Worm (Caenorhabditis elegans): ENCODE results near the gene daao-1.

Gene daao-1

DNA sequence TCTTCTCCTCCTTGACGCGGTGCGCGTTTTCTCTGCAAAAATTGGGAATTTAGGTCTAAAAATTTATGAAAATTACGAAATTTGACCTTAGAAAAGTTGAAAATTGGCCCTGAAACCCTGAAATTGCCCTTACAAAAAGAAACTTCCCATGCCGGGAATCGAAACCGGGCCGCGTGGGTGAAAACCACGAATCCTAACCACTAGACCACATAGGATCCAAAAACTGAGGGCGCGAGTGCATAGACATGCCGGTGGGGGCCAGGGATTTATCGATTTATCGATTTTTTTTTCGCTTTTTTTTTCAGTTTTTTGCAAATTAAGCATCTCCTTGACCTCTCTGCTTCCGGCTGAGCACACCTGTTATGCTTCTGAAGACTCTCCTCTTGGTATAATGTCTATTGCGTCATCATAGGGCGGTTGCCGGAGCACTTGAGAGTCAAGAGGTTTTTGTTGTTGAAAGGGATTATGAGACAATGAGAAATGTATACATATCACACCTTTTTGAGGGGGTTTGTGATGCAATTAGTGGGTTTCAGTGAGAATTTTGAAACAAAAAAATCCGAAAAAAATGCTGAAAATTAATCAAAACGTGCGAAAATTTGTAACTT lies 25.8 kb downstream of the daao-1 start (continued):
- TF ChIP-seq snpc-4 (tag; optimal IDR thresholded peaks at IDR 0.05) (no peak), alr-1 (tag; optimal IDR thresholded peaks at IDR 0.05) (no peak), ama-1 (optimal IDR thresholded peaks at IDR 0.05) (no peak), F13H6.1 (tag; optimal IDR thresholded peaks at IDR 0.05) (peak; percentile 18), skn-1 (tag; optimal IDR thresholded peaks at IDR 0.05) (no peak), ztf-1 (GFP tag; conservative IDR thresholded peaks at IDR 0.05) (no peak)

- TF ChIP-seq sem-4 (tag; optimal IDR thresholded peaks at IDR 0.05), result peak; percentile 38
- peak; percentile 70 for TF ChIP-seq sma-9 (GFP tag; optimal IDR thresholded peaks at IDR 0.05)
- TF ChIP-seq sma-9 (tag; optimal IDR thresholded peaks at IDR 0.05), result no peak
- TF ChIP-seq lin-39 (tag; optimal IDR thresholded peaks at IDR 0.05), result no peak
- TF ChIP-seq nhr-129 (tag; optimal IDR thresholded peaks at IDR 0.05), result peak; percentile 62
- TF ChIP-seq skn-1 (tag; optimal IDR thresholded peaks at IDR 0.05), result no peak
- peak; percentile 0 for TF ChIP-seq ZK546.5 (tag; optimal IDR thresholded peaks at IDR 0.05)
- TF ChIP-seq mab-5 (tag; optimal IDR thresholded peaks at IDR 0.05), result peak; percentile 75
- TF ChIP-seq zag-1 (tag; optimal IDR thresholded peaks at IDR 0.05), result no peak
- TF ChIP-seq ztf-4 (tag; optimal IDR thresholded peaks at IDR 0.05), result no peak
- no peak for TF ChIP-seq nhr-10 (tag; optimal IDR thresholded peaks at IDR 0.05)
- peak; percentile 68 for TF ChIP-seq lin-11 (tag; optimal IDR thresholded peaks at IDR 0.05)
- no peak for TF ChIP-seq ceh-16 (tag; optimal IDR thresholded peaks at IDR 0.05)
- TF ChIP-seq egl-27 (tag; optimal IDR thresholded peaks at IDR 0.05), result peak; percentile 44
- TF ChIP-seq unc-62 (GFP tag; optimal IDR thresholded peaks at IDR 0.05), result no peak
- peak in 1 of 2 experiments; percentile 9 for TF ChIP-seq mdl-1 (tag; optimal IDR thresholded peaks at IDR 0.05)
- TF ChIP-seq nhr-237 (tag; optimal IDR thresholded peaks at IDR 0.05), result no peak
- TF ChIP-seq sma-3 (GFP tag; optimal IDR thresholded peaks at IDR 0.05), result peak; percentile 49
- peak; percentile 73 for TF ChIP-seq nhr-25 (tag; optimal IDR thresholded peaks at IDR 0.05)
- no peak for TF ChIP-seq peb-1 (tag; optimal IDR thresholded peaks at IDR 0.05)
- no peak for TF ChIP-seq Y55F3AM.14 (GFP tag; optimal IDR thresholded peaks at IDR 0.05)
- TF ChIP-seq unc-55 (GFP tag; optimal IDR thresholded peaks at IDR 0.05), result peak; percentile 86
- no peak for TF ChIP-seq ama-1 (optimal IDR thresholded peaks at IDR 0.05)
- TF ChIP-seq lsy-2 (tag; optimal IDR thresholded peaks at IDR 0.05), result peak; percentile 88 to 90
- no peak for TF ChIP-seq aly-2 (tag; optimal IDR thresholded peaks at IDR 0.05)
- no peak for TF ChIP-seq nhr-12 (tag; optimal IDR thresholded peaks at IDR 0.05)
- TF ChIP-seq nhr-6 (tag; optimal IDR thresholded peaks at IDR 0.05), result peak; percentile 12
- no peak for TF ChIP-seq mbf-1 (tag; optimal IDR thresholded peaks at IDR 0.05)
- TF ChIP-seq nhr-11 (tag; optimal IDR thresholded peaks at IDR 0.05), result no peak
- TF ChIP-seq blmp-1 (tag; optimal IDR thresholded peaks at IDR 0.05; ENCODE audit: insufficient read depth), result no peak
- TF ChIP-seq elt-1 (tag; optimal IDR thresholded peaks at IDR 0.05), result no peak
- TF ChIP-seq R02D3.7 (tag; optimal IDR thresholded peaks at IDR 0.05), result peak; percentile 27
- TF ChIP-seq alr-1 (tag; optimal IDR thresholded peaks at IDR 0.05), result no peak
- TF ChIP-seq ceh-82 (tag; optimal IDR thresholded peaks at IDR 0.05), result no peak
- peak; percentile 44 for TF ChIP-seq nhr-21 (tag; optimal IDR thresholded peaks at IDR 0.05)
- peak; percentile 85 for TF ChIP-seq lin-13 (GFP tag; optimal IDR thresholded peaks at IDR 0.05)
- no peak for TF ChIP-seq unc-39 (tag; optimal IDR thresholded peaks at IDR 0.05)
- TF ChIP-seq ztf-11 (tag; optimal IDR thresholded peaks at IDR 0.05), result no peak
- TF ChIP-seq C34F6.9 (tag; optimal IDR thresholded peaks at IDR 0.05), result peak; percentile 92
- TF ChIP-seq fos-1 (tag; optimal IDR thresholded peaks at IDR 0.05), result peak; percentile 33
- TF ChIP-seq snpc-4 (tag; optimal IDR thresholded peaks at IDR 0.05), result peak; percentile 0
- peak; percentile 93 for TF ChIP-seq gmeb-1 (tag; optimal IDR thresholded peaks at IDR 0.05)
- TF ChIP-seq crh-2 (tag; optimal IDR thresholded peaks at IDR 0.05), result peak; percentile 51
- peak; percentile 67 for TF ChIP-seq F13H6.1 (tag; optimal IDR thresholded peaks at IDR 0.05)
- TF ChIP-seq nhr-23 (tag; optimal IDR thresholded peaks at IDR 0.05), result no peak
- peak; percentile 31 for TF ChIP-seq nhr-77 (tag; optimal IDR thresholded peaks at IDR 0.05)
- no peak for TF ChIP-seq dmd-4 (tag; optimal IDR thresholded peaks at IDR 0.05)
- TF ChIP-seq ztf-1 (GFP tag; conservative IDR thresholded peaks at IDR 0.05), result no peak
- TF ChIP-seq elt-3 (tag; optimal IDR thresholded peaks at IDR 0.05), result no peak
Measured at ce11 chrIV:2640950-2641349, 27.0 kb downstream of the daao-1 start, which contains the start of the genes mdf-2 and nduv-3. Gene mdf-2 (minus strand): TSS chrIV:2641125. Gene nduv-3 (plus strand): TSS chrIV:2641310.

Data from whole organism, L2 larva.